Worm (Caenorhabditis elegans) whole organism, L1 larva: ENCODE measurements around the gene F42G2.2.

Experiments used
- C04F5.9 ChIP-seq: sonication (generic microtip); optimal IDR thresholded peaks from 2 replicates; lab custom pipeline; 2016; ENCODE audit warnings: missing genetic modification characterization, missing compliant biosample characterization
- C16A3.4 ChIP-seq: fragments of 150-350 bp; optimal IDR thresholded peaks from 2 replicates; lab custom pipeline; 2014; ENCODE audit warnings: missing biosample characterization, missing genetic modification characterization
- F16B12.6 ChIP-seq: fragments of 150-350 bp; optimal IDR thresholded peaks from 2 replicates; lab custom pipeline; 2014; ENCODE audit warnings: missing biosample characterization, missing genetic modification characterization
- aly-2 ChIP-seq: fragments of 150-350 bp; optimal IDR thresholded peaks from 2 replicates; lab custom pipeline; 2014; ENCODE audit warnings: missing biosample characterization, missing genetic modification characterization
- blmp-1 ChIP-seq: fragments of 150-350 bp; optimal IDR thresholded peaks from 2 replicates; lab custom pipeline; 2014; ENCODE audit warnings: missing biosample characterization, missing genetic modification characterization
- ceh-63 ChIP-seq: fragments of 200-800 bp; sonication (Bioruptor generic); optimal IDR thresholded peaks from 2 replicates; lab custom pipeline; 2018; ENCODE audit warnings: mild to moderate bottlenecking, missing genetic modification characterization, missing compliant biosample characterization
- ceh-82 ChIP-seq, 3 experiments: fragments of 150-350 bp in 1 of 3; sonication (generic microtip) in 2 of 3; optimal IDR thresholded peaks; 2 replicates each; lab custom pipeline; 2014 to 2017; ENCODE audit warnings: missing biosample characterization in 3 of 3, missing genetic modification characterization in 3 of 3
- ceh-90 ChIP-seq: sonication (generic microtip); optimal IDR thresholded peaks from 2 replicates; lab custom pipeline; 2016; ENCODE audit warnings: missing genetic modification characterization, missing compliant biosample characterization
- dpl-1 ChIP-seq, 3 experiments: fragments of 150-350 bp in 2 of 3; sonication (generic microtip) in 1 of 3; optimal IDR thresholded peaks; 2 replicates each; lab custom pipeline; 2014 to 2017; ENCODE audit warnings: missing biosample characterization in 3 of 3, missing genetic modification characterization in 3 of 3, missing genetic modification reagents in 3 of 3
- dsc-1 ChIP-seq: sonication (generic microtip); optimal IDR thresholded peaks from 2 replicates; lab custom pipeline; 2016; ENCODE audit warnings: mild to moderate bottlenecking, missing genetic modification characterization, missing compliant biosample characterization
- efl-1 ChIP-seq, 4 experiments: fragments of 150-350 bp; optimal IDR thresholded peaks in 3 of 4; peaks in 1 of 4; 1 replicate in 1 of 4; 2 replicates in 3 of 4; lab custom pipeline; 2014; ENCODE audit warnings: missing biosample characterization in 2 of 4, missing genetic modification characterization in 2 of 4, missing genetic modification reagents in 2 of 4
- efl-3 ChIP-seq: fragments of 200-800 bp; sonication (Bioruptor generic); optimal IDR thresholded peaks from 2 replicates; lab custom pipeline; 2018; ENCODE audit warnings: mild to moderate bottlenecking, missing genetic modification characterization, missing compliant biosample characterization
- egl-13 ChIP-seq: sonication (generic microtip); optimal IDR thresholded peaks from 2 replicates; lab custom pipeline; 2016; ENCODE audit warnings: missing genotype, missing genetic modification reagents, missing genetic modification characterization, missing compliant biosample characterization
- elt-2 ChIP-seq: sonication (generic microtip); optimal IDR thresholded peaks from 2 replicates; lab custom pipeline; 2016; ENCODE audit warnings: missing genetic modification characterization, mild to moderate bottlenecking, inconsistent platforms, missing compliant biosample characterization, missing genetic modification reagents
- ets-5 ChIP-seq: fragments of 200-800 bp; sonication (Bioruptor generic); IDR thresholded peaks from 2 replicates; pipeline ENCODE4 v1.3.6; 2022; ENCODE audit warnings: missing genetic modification characterization, missing compliant biosample characterization
- fkh-10 ChIP-seq: sonication (generic microtip); optimal IDR thresholded peaks from 2 replicates; lab custom pipeline; 2017; ENCODE audit warnings: missing biosample characterization, missing genetic modification reagents, missing genetic modification characterization
- hlh-17 ChIP-seq: fragments of 200-800 bp; sonication (Bioruptor generic); optimal IDR thresholded peaks from 2 replicates; lab custom pipeline; 2018; ENCODE audit warnings: missing genetic modification characterization, mild to moderate bottlenecking, missing compliant biosample characterization, moderate library complexity, borderline replicate concordance
- hlh-4 ChIP-seq: sonication (generic microtip); optimal IDR thresholded peaks from 2 replicates; lab custom pipeline; 2016; ENCODE audit warnings: mild to moderate bottlenecking, missing genetic modification characterization, missing compliant biosample characterization
- hpl-2 ChIP-seq: fragments of 150-350 bp; optimal IDR thresholded peaks from 2 replicates; lab custom pipeline; 2014; ENCODE audit warnings: missing biosample characterization, missing genetic modification reagents, missing genetic modification characterization
- jun-1 ChIP-seq: fragments of 150-350 bp; optimal IDR thresholded peaks from 2 replicates; lab custom pipeline; 2014; ENCODE audit warnings: missing biosample characterization, missing genetic modification reagents, missing genetic modification characterization
- lin-15B ChIP-seq: fragments of 150-350 bp; sonication (generic microtip); optimal IDR thresholded peaks from 3 replicates; lab custom pipeline; 2014; ENCODE audit warnings: missing biosample characterization, missing genetic modification characterization
- lsy-2 ChIP-seq, 2 experiments: fragments of 150-350 bp; optimal IDR thresholded peaks; 2 replicates each; lab custom pipeline; 2014; ENCODE audit warnings: missing biosample characterization in 2 of 2, missing genetic modification characterization in 2 of 2
- mab-9 ChIP-seq: fragments of 200-800 bp; sonication (Bioruptor generic); IDR thresholded peaks from 2 replicates; pipeline ENCODE4 v1.3.6; 2022; ENCODE audit warnings: missing genetic modification reagents, missing genetic modification characterization, missing compliant biosample characterization
- mdl-1 ChIP-seq, 2 experiments: fragments of 150-350 bp; optimal IDR thresholded peaks; 2 replicates each; lab custom pipeline; 2014 to 2017; ENCODE audit warnings: missing biosample characterization in 2 of 2, missing genetic modification characterization in 2 of 2, inconsistent platforms in 1 of 2
- nhr-11 ChIP-seq: fragments of 150-350 bp; optimal IDR thresholded peaks from 2 replicates; lab custom pipeline; 2014; ENCODE audit warnings: missing biosample characterization, missing genetic modification characterization
- nhr-12 ChIP-seq: sonication (generic microtip); optimal IDR thresholded peaks from 2 replicates; lab custom pipeline; 2017; ENCODE audit warnings: missing biosample characterization, missing genetic modification characterization
- nhr-20 ChIP-seq: sonication (generic microtip); optimal IDR thresholded peaks from 2 replicates; lab custom pipeline; 2016; ENCODE audit warnings: mild to moderate bottlenecking, missing genetic modification characterization, missing compliant biosample characterization
- nhr-47 ChIP-seq: sonication (generic microtip); optimal IDR thresholded peaks from 2 replicates; lab custom pipeline; 2016; ENCODE audit warnings: mild to moderate bottlenecking, missing genetic modification characterization, moderate library complexity, missing compliant biosample characterization
- nhr-71 ChIP-seq: sonication (generic microtip); optimal IDR thresholded peaks from 2 replicates; lab custom pipeline; 2016; ENCODE audit warnings: mild to moderate bottlenecking, missing genetic modification characterization, moderate library complexity, missing compliant biosample characterization
- nhr-76 ChIP-seq: sonication (generic microtip); optimal IDR thresholded peaks from 2 replicates; lab custom pipeline; 2017; ENCODE audit warnings: missing biosample characterization, missing genetic modification characterization
- pag-3 ChIP-seq: sonication (generic microtip); optimal IDR thresholded peaks from 2 replicates; lab custom pipeline; 2017; ENCODE audit warnings: missing genetic modification characterization, mild to moderate bottlenecking, missing compliant biosample characterization, antibody characterized with exemption, borderline replicate concordance; ENCODE audit not compliant: insufficient read depth
- pax-3 ChIP-seq: fragments of 200-800 bp; sonication (Bioruptor generic); optimal IDR thresholded peaks from 2 replicates; lab custom pipeline; 2018; ENCODE audit warnings: mild to moderate bottlenecking, missing genetic modification characterization, moderate library complexity, missing compliant biosample characterization
- pqm-1 ChIP-seq: sonication (generic microtip); optimal IDR thresholded peaks from 3 replicates; lab custom pipeline; 2017; ENCODE audit warnings: missing biosample characterization, missing genetic modification characterization
- snu-23 ChIP-seq: sonication (generic microtip); optimal IDR thresholded peaks from 2 replicates; lab custom pipeline; 2016; ENCODE audit warnings: missing genetic modification characterization, missing compliant biosample characterization
- sptf-1 ChIP-seq: fragments of 150-350 bp; optimal IDR thresholded peaks from 2 replicates; lab custom pipeline; 2014; ENCODE audit warnings: missing biosample characterization, missing genetic modification characterization
- swsn-7 ChIP-seq: sonication (generic microtip); optimal IDR thresholded peaks from 2 replicates; lab custom pipeline; 2016; ENCODE audit warnings: missing genetic modification characterization, missing compliant biosample characterization
- tbx-2 ChIP-seq: sonication (generic microtip); optimal IDR thresholded peaks from 2 replicates; lab custom pipeline; 2016; ENCODE audit warnings: missing genetic modification characterization, missing compliant biosample characterization
- unc-62 ChIP-seq: fragments of 150-350 bp; optimal IDR thresholded peaks from 2 replicates; lab custom pipeline; 2014; ENCODE audit warnings: missing biosample characterization, missing genetic modification reagents, missing genetic modification characterization
- vab-15 ChIP-seq: sonication (generic microtip); optimal IDR thresholded peaks from 2 replicates; lab custom pipeline; 2017; ENCODE audit warnings: missing genotype, mild to moderate bottlenecking, missing genetic modification characterization, missing compliant biosample characterization
- xbp-1 ChIP-seq: sonication (generic microtip); optimal IDR thresholded peaks from 2 replicates; lab custom pipeline; 2016; ENCODE audit warnings: missing genetic modification characterization, missing compliant biosample characterization
- zag-1 ChIP-seq: fragments of 150-350 bp; optimal IDR thresholded peaks from 2 replicates; lab custom pipeline; 2014; ENCODE audit warnings: missing biosample characterization, missing genetic modification characterization
- zip-4 ChIP-seq: fragments of 200-800 bp; sonication (Bioruptor generic); optimal IDR thresholded peaks from 2 replicates; lab custom pipeline; 2018; ENCODE audit warnings: mild to moderate bottlenecking, missing genetic modification characterization, moderate library complexity, missing compliant biosample characterization
- ztf-4 ChIP-seq: fragments of 150-350 bp; optimal IDR thresholded peaks from 2 replicates; lab custom pipeline; 2014; ENCODE audit warnings: missing biosample characterization, missing genetic modification characterization

F42G2.2 gene

DNA sequence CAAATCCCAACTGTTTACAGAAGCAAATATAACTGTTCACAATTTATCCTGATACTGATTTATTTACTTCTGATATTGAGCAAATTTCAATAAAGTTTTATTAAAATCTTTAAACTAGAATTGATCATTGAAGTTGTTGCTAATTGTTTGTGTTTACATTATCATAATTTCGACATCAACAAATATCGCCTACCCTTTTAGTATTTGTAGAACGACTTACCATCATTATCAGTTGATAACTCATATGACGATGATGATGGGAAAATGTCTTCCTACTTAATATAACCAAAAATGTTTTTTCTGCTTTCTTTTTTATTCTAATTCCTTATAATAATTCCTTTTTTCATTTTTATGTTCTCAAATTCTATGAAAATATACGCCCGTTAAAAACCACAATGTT lies 1.3 kb upstream of the F42G2.2 start:
- TF ChIP-seq zag-1 (tag; lab: Kevin White, UChicago) (no peak), unc-62 (no peak), swsn-7 (tag; lab: Kevin White, UChicago) (no peak), ceh-90 (no peak), mdl-1 (tag; optimal IDR thresholded peaks at IDR 0.05; lab: Kevin White, UChicago) (no peak), dpl-1 (GFP tag; optimal IDR thresholded peaks at IDR 0.05; lab: Kevin White, UChicago) (no peak), ceh-63 (GFP tag; lab: Kevin White, UChicago) (no peak), hlh-17 (GFP tag; lab: Kevin White, UChicago) (no peak), nhr-76 (tag; lab: Kevin White, UChicago) (no peak), pqm-1 (tag; lab: Kevin White, UChicago) (no peak), elt-2 (tag; lab: Kevin White, UChicago) (peak; percentile 42), efl-3 (GFP tag; lab: Kevin White, UChicago) (no peak), zip-4 (GFP tag; lab: Kevin White, UChicago) (no peak), F16B12.6 (tag; lab: Kevin White, UChicago) (no peak), hpl-2 (GFP tag; lab: Kevin White, UChicago) (peak; percentile 9), jun-1 (tag; lab: Kevin White, UChicago) (no peak)

DNA sequence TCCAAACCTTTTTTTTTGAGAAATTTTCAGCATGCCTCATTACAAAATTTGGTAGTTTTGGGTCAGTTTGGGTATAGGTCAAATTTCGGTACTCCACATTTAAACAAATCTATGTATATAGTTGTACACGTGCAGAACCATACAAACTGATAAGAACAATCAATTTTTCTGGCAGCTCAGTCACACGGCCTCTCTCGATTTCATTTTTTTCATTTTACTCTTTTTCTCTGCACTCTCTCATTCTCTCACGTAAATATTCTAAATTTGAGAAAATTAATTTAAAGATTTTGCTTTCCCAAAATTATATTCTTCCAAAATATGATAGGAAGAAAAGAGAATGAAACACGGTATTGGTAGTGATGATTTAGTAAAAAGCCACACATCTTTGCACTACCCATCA lies 820 bp upstream of the F42G2.2 start:
- no peak for TF ChIP-seq nhr-20 (tag; lab: Kevin White, UChicago)
- peak; percentile 22 for TF ChIP-seq elt-2 (tag; lab: Kevin White, UChicago)
- no peak for TF ChIP-seq C16A3.4 (tag; lab: Kevin White, UChicago)
- TF ChIP-seq nhr-71 (tag; lab: Kevin White, UChicago): no peak
- TF ChIP-seq, all 84 proteins: peak for 1

DNA sequence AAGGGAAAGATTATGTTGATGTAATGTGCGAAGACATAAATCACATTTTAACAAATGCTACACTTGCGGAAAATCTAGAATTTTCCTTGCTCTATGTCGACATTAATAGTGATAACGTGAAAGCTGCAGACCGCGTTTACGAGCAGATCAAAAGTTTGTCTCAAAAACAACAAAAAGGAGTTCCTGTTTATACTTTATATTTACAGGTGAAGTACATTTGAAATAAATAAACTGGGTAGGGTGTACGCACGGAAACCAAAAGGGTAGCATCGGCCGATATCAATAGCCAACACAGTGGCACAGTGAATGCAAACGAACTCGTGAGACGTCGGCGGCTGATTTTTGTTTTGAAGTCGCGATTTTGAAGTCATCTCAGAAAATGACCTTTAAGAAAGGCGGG lies 422 bp downstream of the F42G2.2 start:
- TF ChIP-seq nhr-11 (tag; lab: Kevin White, UChicago): no peak
- no peak for TF ChIP-seq xbp-1 (tag; lab: Kevin White, UChicago)
- TF ChIP-seq efl-1 (optimal IDR thresholded peaks at IDR 0.05; lab: Kevin White, UChicago): no peak
- TF ChIP-seq efl-1 (GFP tag; optimal IDR thresholded peaks at IDR 0.05 in 1 of 2; lab: Kevin White, UChicago): peak in 1 of 2 experiments; percentile 38
- no peak for TF ChIP-seq pqm-1 (tag; lab: Kevin White, UChicago)
- TF ChIP-seq, all 84 proteins: peak for 1

DNA sequence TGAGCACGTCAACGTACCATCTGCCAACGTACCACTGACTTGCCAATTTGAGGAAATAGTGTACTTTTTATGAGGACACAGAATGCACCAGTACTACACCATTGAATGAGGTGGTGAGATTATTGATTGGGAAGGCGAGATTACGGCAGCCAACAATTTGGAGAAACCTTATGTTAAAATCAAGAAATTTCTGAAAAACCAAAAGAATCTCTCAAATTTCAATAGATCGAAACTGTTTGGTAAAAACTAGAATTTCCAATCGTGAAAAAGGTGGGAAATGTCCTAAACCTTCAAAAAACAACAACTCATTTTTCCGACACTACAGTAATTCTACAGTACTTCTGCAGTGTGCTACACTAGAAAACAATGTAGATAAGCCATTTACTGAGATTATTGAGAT lies 10.0 kb downstream of the F42G2.2 start, which contains the start of gene ceh-86:
Gene ceh-86 (minus strand): TSS at position 101 of the 400 bp plus-strand sequence.
- TF ChIP-seq ztf-4 (tag; lab: Kevin White, UChicago): no peak
- no peak for TF ChIP-seq egl-13 (tag; lab: Kevin White, UChicago)
- TF ChIP-seq efl-1 (optimal IDR thresholded peaks at IDR 0.05; lab: Kevin White, UChicago): no peak
- no peak for TF ChIP-seq efl-1 (GFP tag; optimal IDR thresholded peaks at IDR 0.05 in 1 of 2; lab: Kevin White, UChicago)
- TF ChIP-seq ets-5 (GFP tag; lab: Robert Waterston, UW): no peak
- no peak for TF ChIP-seq unc-62
- TF ChIP-seq nhr-71 (tag; lab: Kevin White, UChicago): no peak
- TF ChIP-seq pqm-1 (tag; lab: Kevin White, UChicago): no peak
- TF ChIP-seq zag-1 (tag; lab: Kevin White, UChicago): no peak
- TF ChIP-seq C04F5.9 (tag; lab: Kevin White, UChicago): no peak
- no peak for TF ChIP-seq fkh-10 (GFP tag; lab: Kevin White, UChicago)
- no peak for TF ChIP-seq dsc-1
- no peak for TF ChIP-seq xbp-1 (tag; lab: Kevin White, UChicago)
- no peak for TF ChIP-seq vab-15
- no peak for TF ChIP-seq pag-3
- no peak for TF ChIP-seq hlh-4
- TF ChIP-seq tbx-2 (tag; lab: Kevin White, UChicago): no peak

DNA sequence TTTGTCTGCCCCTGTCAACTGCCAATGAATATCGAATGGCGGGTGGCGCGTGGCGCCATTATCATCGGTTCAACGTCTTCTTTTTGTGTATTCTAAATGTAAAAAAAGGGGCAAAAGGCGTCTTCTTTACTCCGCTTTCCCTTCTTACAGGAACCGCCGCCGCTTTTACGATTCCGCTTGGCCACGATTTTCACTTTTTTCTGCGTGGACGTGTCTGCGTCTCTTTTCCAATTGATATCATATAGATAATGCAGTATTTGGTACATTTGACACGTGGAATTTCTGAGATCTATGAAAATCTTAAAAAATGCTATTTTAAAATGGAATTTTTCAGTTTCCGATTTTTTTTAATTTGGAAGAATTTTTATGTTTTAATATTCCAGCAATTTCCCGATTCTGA lies 13.6 kb downstream of the F42G2.2 start:
- TF ChIP-seq nhr-12 (tag; lab: Kevin White, UChicago) (no peak), lsy-2 (tag; optimal IDR thresholded peaks at IDR 0.05; lab: Kevin White, UChicago) (no peak), mab-9 (no peak), fkh-10 (GFP tag; lab: Kevin White, UChicago) (no peak), mdl-1 (tag; optimal IDR thresholded peaks at IDR 0.05; lab: Kevin White, UChicago) (no peak), tbx-2 (tag; lab: Kevin White, UChicago) (no peak), snu-23 (GFP tag; lab: Kevin White, UChicago) (no peak), sptf-1 (tag; lab: Kevin White, UChicago) (no peak), blmp-1 (peak; percentile 97), zip-4 (GFP tag; lab: Kevin White, UChicago) (no peak), aly-2 (tag; lab: Kevin White, UChicago) (no peak), ceh-90 (no peak), zag-1 (tag; lab: Kevin White, UChicago) (no peak), elt-2 (tag; lab: Kevin White, UChicago) (no peak), ceh-82 (tag; optimal IDR thresholded peaks at IDR 0.05; lab: Kevin White, UChicago) (no peak), pax-3 (tag; lab: Kevin White, UChicago) (no peak), lin-15B (no peak), nhr-47 (tag; lab: Kevin White, UChicago) (no peak)
